Worm (Caenorhabditis elegans) whole organism, L1 larva: Measurements from ENCODE around the gene K02E10.7.

Source experiments
- ama-1 ChIP-seq: fragments of 150-350 bp; optimal IDR thresholded peaks from 2 replicates; lab custom pipeline; 2014
- elt-3 ChIP-seq, 6 experiments: fragments of 150-350 bp in 1 of 6; sonication (generic microtip); optimal IDR thresholded peaks; 2 replicates each; lab custom pipeline; 2017 to 2018; ENCODE audit warnings: missing biosample characterization in 6 of 6, missing genetic modification characterization in 6 of 6, inconsistent platforms in 1 of 6
- jun-1 ChIP-seq: fragments of 150-350 bp; optimal IDR thresholded peaks from 2 replicates; lab custom pipeline; 2014; ENCODE audit warnings: missing biosample characterization, missing genetic modification reagents, missing genetic modification characterization
- lin-39 ChIP-seq: fragments of 150-350 bp; optimal IDR thresholded peaks from 2 replicates; lab custom pipeline; 2014; ENCODE audit warnings: missing biosample characterization, missing genetic modification reagents, missing genetic modification characterization
- lsy-2 ChIP-seq, 2 experiments: fragments of 150-350 bp; optimal IDR thresholded peaks; 2 replicates each; lab custom pipeline; 2014; ENCODE audit warnings: missing biosample characterization in 2 of 2, missing genetic modification characterization in 2 of 2
- nhr-12 ChIP-seq: sonication (generic microtip); optimal IDR thresholded peaks from 2 replicates; lab custom pipeline; 2017; ENCODE audit warnings: missing biosample characterization, missing genetic modification characterization
- sox-4 ChIP-seq: sonication (generic microtip); optimal IDR thresholded peaks from 2 replicates; lab custom pipeline; 2016; ENCODE audit warnings: missing genetic modification characterization, missing compliant biosample characterization
- tbx-2 ChIP-seq: sonication (generic microtip); optimal IDR thresholded peaks from 2 replicates; lab custom pipeline; 2016; ENCODE audit warnings: missing genetic modification characterization, missing compliant biosample characterization
- ztf-4 ChIP-seq: fragments of 150-350 bp; optimal IDR thresholded peaks from 2 replicates; lab custom pipeline; 2014; ENCODE audit warnings: missing biosample characterization, missing genetic modification characterization

DNA sequence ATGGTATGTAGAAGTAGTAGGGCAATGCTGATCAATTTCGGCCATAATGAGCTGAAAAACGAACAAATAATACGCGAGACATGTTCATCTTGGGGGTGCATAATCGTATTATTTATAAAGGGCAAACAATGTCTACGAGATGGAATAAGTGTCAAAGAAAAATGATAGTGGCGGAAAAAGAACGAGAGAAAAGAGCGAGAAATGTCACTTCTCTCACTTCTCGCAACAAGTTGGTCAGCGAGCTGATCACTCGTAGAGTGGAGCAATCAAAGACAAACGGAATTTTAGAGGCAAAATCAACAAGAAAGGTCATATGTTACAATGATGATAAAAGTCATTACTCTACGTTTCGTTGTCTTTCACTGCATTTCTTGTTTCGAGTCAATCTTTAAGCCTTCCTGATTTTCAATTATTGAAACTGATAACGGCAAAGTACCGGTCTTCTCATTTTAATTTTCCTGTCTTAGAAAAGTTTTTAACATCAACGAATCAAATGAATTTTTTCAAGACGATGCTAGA, 32.7 kb upstream of the K02E10.7 start, which contains the start of gene F52H2.3:
- TF ChIP-seq ztf-4 (tag; lab: Kevin White, UChicago) (no peak), elt-3 (tag; optimal IDR thresholded peaks at IDR 0.05; lab: Kevin White, UChicago) (no peak), tbx-2 (tag; lab: Kevin White, UChicago) (no peak), nhr-12 (no peak), sox-4 (no peak), ama-1 (lab: Kevin White, UChicago) (no peak), lsy-2 (tag; optimal IDR thresholded peaks at IDR 0.05; lab: Kevin White, UChicago) (no peak), jun-1 (tag; lab: Kevin White, UChicago) (no peak), lin-39 (tag; lab: Kevin White, UChicago) (no peak)
